Fruit fly (Drosophila melanogaster) whole organism, pupa: Measurements from ENCODE around the gene CG34268.

ENCODE experiments used
- CG13204 ChIP-seq: fragments of 200-800 bp; sonication (Bioruptor generic); optimal IDR thresholded peaks from 2 replicates; lab custom pipeline; 2018; ENCODE audit warnings: missing biosample characterization, mild to moderate bottlenecking, missing genetic modification characterization, moderate library complexity
- CG17806 ChIP-seq: fragments of 200-800 bp; sonication (Bioruptor generic); optimal IDR thresholded peaks from 2 replicates; lab custom pipeline; 2018; ENCODE audit warnings: missing biosample characterization, mild to moderate bottlenecking, missing genetic modification characterization, moderate library complexity
- CG32121 ChIP-seq: fragments of 200-800 bp; sonication (Bioruptor generic); IDR thresholded peaks from 2 replicates; pipeline ENCODE4 v1.3.6; 2022; ENCODE audit warnings: missing biosample characterization, missing genetic modification characterization
- CG34367 ChIP-seq: fragments of 200-800 bp; sonication (Bioruptor generic); optimal IDR thresholded peaks from 2 replicates; lab custom pipeline; 2018; ENCODE audit warnings: missing biosample characterization, mild to moderate bottlenecking, missing genetic modification characterization
- CG8159 ChIP-seq: fragments of 200-800 bp; sonication (Bioruptor generic); optimal IDR thresholded peaks from 3 replicates; lab custom pipeline; 2018; ENCODE audit warnings: missing biosample characterization, mild to moderate bottlenecking, missing genetic modification characterization, moderate library complexity
- CG8301 ChIP-seq: fragments of 200-800 bp; sonication (Bioruptor generic); optimal IDR thresholded peaks from 2 replicates; lab custom pipeline; 2018; ENCODE audit warnings: missing biosample characterization, mild to moderate bottlenecking, missing genetic modification characterization
- Pif1A ChIP-seq: fragments of 200-800 bp; sonication (Bioruptor generic); optimal IDR thresholded peaks from 3 replicates; lab custom pipeline; 2016; ENCODE audit warnings: missing biosample characterization, missing genetic modification characterization
- Pif1B ChIP-seq: fragments of 200-800 bp; sonication (Bioruptor generic); optimal IDR thresholded peaks from 3 replicates; lab custom pipeline; 2016; ENCODE audit warnings: missing biosample characterization, missing genetic modification characterization
- Snoo ChIP-seq: fragments of 200-800 bp; sonication (Bioruptor generic); optimal IDR thresholded peaks from 3 replicates; lab custom pipeline; 2017; ENCODE audit warnings: missing biosample characterization, mild to moderate bottlenecking, missing genetic modification characterization, inconsistent platforms
- fd96Ca ChIP-seq: fragments of 200-800 bp; sonication (Bioruptor generic); IDR thresholded peaks from 3 replicates; pipeline ENCODE4 v1.3.6; 2022; ENCODE audit warnings: missing biosample characterization, missing genetic modification characterization
- gl ChIP-seq: fragments of 200-800 bp; sonication (Bioruptor generic); optimal IDR thresholded peaks from 2 replicates; lab custom pipeline; 2018; ENCODE audit warnings: missing biosample characterization, mild to moderate bottlenecking, missing genetic modification characterization
- rn ChIP-seq: fragments of 200-800 bp; sonication (Bioruptor generic); IDR thresholded peaks from 2 replicates; pipeline ENCODE4 v1.3.6; 2022; ENCODE audit warnings: missing biosample characterization, missing genetic modification characterization

DNA sequence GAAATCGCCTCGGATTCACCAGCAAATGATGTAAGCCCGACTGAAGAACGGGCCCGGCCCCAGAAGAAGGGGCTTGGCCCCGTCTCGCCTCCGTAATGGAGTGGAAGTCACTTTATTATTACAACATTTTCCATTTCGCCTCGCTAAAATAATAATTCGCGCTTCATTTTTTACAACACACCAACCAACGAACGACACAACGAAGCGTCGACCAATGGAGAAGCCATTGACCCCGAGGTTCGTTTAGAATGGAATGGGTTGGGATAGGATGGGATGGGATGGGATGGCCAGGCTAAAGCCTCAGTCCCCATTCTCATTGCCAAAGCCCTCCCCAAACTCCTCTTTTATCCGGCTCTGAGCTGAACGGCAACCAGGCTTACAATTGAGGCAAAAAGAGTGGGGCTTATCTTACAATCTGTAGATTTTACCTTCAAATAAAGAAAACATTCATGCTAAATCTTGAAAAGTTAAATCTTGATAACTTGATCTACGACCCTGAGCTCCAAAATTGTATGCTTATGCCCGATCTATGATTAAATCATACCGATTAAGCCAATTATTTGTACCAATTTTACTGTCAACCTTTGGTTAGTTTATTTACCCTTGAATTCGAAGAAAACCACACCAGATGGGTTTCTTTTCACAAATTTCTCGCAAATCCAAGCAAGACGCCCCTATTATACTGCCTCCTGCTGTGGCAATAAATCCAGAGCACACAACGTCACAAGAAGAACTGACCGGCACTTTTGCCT, 16.0 kb upstream of the CG34268 start:
- TF ChIP-seq CG13204 (no peak), CG17806 (tag; lab: Kevin White, UChicago) (peak; percentile 65), CG32121 (GFP tag; lab: Robert Waterston, UW) (no peak), Pif1A (peak; percentile 10), Snoo (tag; lab: Kevin White, UChicago) (no peak), CG8159 (peak; percentile 76), fd96Ca (GFP tag; lab: Robert Waterston, UW) (no peak), rn (GFP tag; lab: Robert Waterston, UW) (no peak), CG8301 (peak; percentile 63), Pif1B (GFP tag; lab: Kevin White, UChicago) (peak; percentile 1), gl (tag; lab: Kevin White, UChicago) (peak; percentile 38), CG34367 (tag; lab: Kevin White, UChicago) (peak; percentile 60)
